Worm (Caenorhabditis elegans) whole organism, L1 larva: ENCODE results near the gene amdh-1.

Experiments used
- ama-1 ChIP-seq: fragments of 150-350 bp; optimal IDR thresholded peaks from 2 replicates; lab custom pipeline; 2014
- dpl-1 ChIP-seq, 3 experiments: fragments of 150-350 bp in 2 of 3; sonication (generic microtip) in 1 of 3; optimal IDR thresholded peaks; 2 replicates each; lab custom pipeline; 2014 to 2017; ENCODE audit warnings: missing biosample characterization in 3 of 3, missing genetic modification characterization in 3 of 3, missing genetic modification reagents in 3 of 3
- egl-27 ChIP-seq, 2 experiments: fragments of 150-350 bp in 1 of 2; sonication (generic microtip); optimal IDR thresholded peaks; 3 replicates each; lab custom pipeline; 2017 to 2018; ENCODE audit warnings: missing biosample characterization in 2 of 2, missing genetic modification characterization in 2 of 2, missing genetic modification reagents in 2 of 2
- jun-1 ChIP-seq: fragments of 150-350 bp; optimal IDR thresholded peaks from 2 replicates; lab custom pipeline; 2014; ENCODE audit warnings: missing biosample characterization, missing genetic modification reagents, missing genetic modification characterization
- lsy-2 ChIP-seq, 2 experiments: fragments of 150-350 bp; optimal IDR thresholded peaks; 2 replicates each; lab custom pipeline; 2014; ENCODE audit warnings: missing biosample characterization in 2 of 2, missing genetic modification characterization in 2 of 2
- nhr-19 ChIP-seq: fragments of 200-800 bp; sonication (Bioruptor generic); conservative IDR thresholded peaks from 2 replicates; pipeline ENCODE4 v1.3.6; 2022; ENCODE audit warnings: missing genetic modification characterization, missing compliant biosample characterization
- nhr-71 ChIP-seq: sonication (generic microtip); optimal IDR thresholded peaks from 2 replicates; lab custom pipeline; 2016; ENCODE audit warnings: mild to moderate bottlenecking, missing genetic modification characterization, moderate library complexity, missing compliant biosample characterization
- pqm-1 ChIP-seq: sonication (generic microtip); optimal IDR thresholded peaks from 3 replicates; lab custom pipeline; 2017; ENCODE audit warnings: missing biosample characterization, missing genetic modification characterization
- skn-1 ChIP-seq: fragments of 150-350 bp; optimal IDR thresholded peaks from 2 replicates; lab custom pipeline; 2014; ENCODE audit warnings: missing biosample characterization, missing genetic modification characterization
- snpc-4 ChIP-seq: fragments of 150-350 bp; optimal IDR thresholded peaks from 2 replicates; lab custom pipeline; 2014; ENCODE audit warnings: missing biosample characterization, missing genetic modification characterization
- zag-1 ChIP-seq: fragments of 150-350 bp; optimal IDR thresholded peaks from 2 replicates; lab custom pipeline; 2014; ENCODE audit warnings: missing biosample characterization, missing genetic modification characterization
- ztf-11 ChIP-seq, 2 experiments: sonication (generic microtip); optimal IDR thresholded peaks; 2 replicates each; lab custom pipeline; 2016 to 2017; ENCODE audit warnings: missing genetic modification characterization in 2 of 2, missing biosample characterization in 1 of 2, missing compliant biosample characterization in 1 of 2
- ztf-4 ChIP-seq: fragments of 150-350 bp; optimal IDR thresholded peaks from 2 replicates; lab custom pipeline; 2014; ENCODE audit warnings: missing biosample characterization, missing genetic modification characterization

DNA sequence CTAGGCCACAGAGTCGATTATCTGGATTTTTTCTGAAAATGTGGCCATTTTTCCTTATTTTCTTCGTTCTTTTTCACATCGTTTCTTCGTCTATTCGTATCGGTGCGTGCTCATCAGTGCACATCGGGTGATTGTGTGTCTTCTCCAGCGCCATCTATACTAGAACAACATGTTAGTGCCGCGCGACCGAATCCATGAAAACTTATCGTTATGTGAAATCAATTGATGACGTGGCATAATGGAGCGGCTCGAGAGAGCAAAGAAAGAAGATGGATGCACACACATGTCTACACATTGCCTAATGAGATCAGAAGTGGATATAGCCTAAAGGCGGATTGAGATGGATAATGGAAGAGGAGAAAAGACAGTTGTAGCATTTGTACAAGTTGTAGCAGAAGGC lies 60.6 kb downstream of the amdh-1 start:
- TF ChIP-seq nhr-71 (tag; lab: Kevin White, UChicago) (no peak), jun-1 (tag; lab: Kevin White, UChicago) (no peak), lsy-2 (tag; optimal IDR thresholded peaks at IDR 0.05; lab: Kevin White, UChicago) (no peak), zag-1 (tag; lab: Kevin White, UChicago) (no peak), egl-27 (tag; optimal IDR thresholded peaks at IDR 0.05; lab: Kevin White, UChicago) (no peak), ztf-4 (tag; lab: Kevin White, UChicago) (no peak), ama-1 (lab: Kevin White, UChicago) (no peak), nhr-19 (GFP tag; lab: Robert Waterston, UW) (no peak), ztf-11 (tag; optimal IDR thresholded peaks at IDR 0.05; lab: Kevin White, UChicago) (no peak), dpl-1 (GFP tag; optimal IDR thresholded peaks at IDR 0.05; lab: Kevin White, UChicago) (no peak), snpc-4 (no peak), skn-1 (tag; lab: Kevin White, UChicago) (no peak), pqm-1 (tag; lab: Kevin White, UChicago) (no peak)
